Fruit fly (Drosophila melanogaster): ENCODE results near the gene CG14218.

The CG14218 gene

DNA sequence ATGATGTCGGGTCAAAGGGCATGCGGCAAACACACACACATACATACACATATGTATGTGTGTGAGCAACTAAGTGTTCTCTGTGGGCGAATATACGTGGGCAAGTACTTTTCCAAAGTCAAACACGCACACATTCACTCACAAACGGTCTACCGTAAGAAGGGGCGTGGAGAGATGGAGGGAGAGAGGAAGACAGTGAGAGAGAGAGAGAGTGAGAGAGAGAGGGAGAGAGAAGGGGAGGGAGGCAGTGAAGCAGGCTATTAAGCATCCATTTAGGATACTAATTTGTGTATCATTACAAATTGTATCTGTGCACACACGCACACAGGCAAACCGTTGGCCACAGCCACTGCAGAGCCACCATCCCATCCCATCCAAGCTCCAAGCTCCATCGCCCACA, 33.3 kb downstream of the CG14218 start (continued):
- no peak for TF ChIP-seq CG14667 (GFP tag; IDR thresholded peaks at IDR 0.05)
- peak; percentile 12 for TF ChIP-seq Nf-YC (tag; optimal IDR thresholded peaks at IDR 0.05)

- TF ChIP-seq sens (GFP tag) (peak; percentile 41), ken (GFP tag; IDR thresholded peaks at IDR 0.05) (no peak)
Observed at dm6 chrX:19547382-19547781, 34.4 kb downstream of the CG14218 start, which contains the start of gene CG32532. CG32532 (minus strand) TSS chrX:19547482.

dm6 chrX:19546658-19547038, 35.1 kb downstream of the CG14218 start:
- TF ChIP-seq fd96Cb (tag; optimal IDR thresholded peaks at IDR 0.05) (no peak), CG33557 (GFP tag; optimal IDR thresholded peaks at IDR 0.05) (no peak), zen (tag; optimal IDR thresholded peaks at IDR 0.05) (no peak), CG2120 (GFP tag; optimal IDR thresholded peaks at IDR 0.05) (no peak), sr (GFP tag; IDR thresholded peaks at IDR 0.05) (no peak), emc (GFP tag; optimal IDR thresholded peaks at IDR 0.05) (no peak), danr (GFP tag; IDR thresholded peaks at IDR 0.05) (no peak), slbo (GFP tag; IDR thresholded peaks at IDR 0.05) (no peak), CG1832 (GFP tag; optimal IDR thresholded peaks at IDR 0.05) (peak; percentile 95), Adf1 (GFP tag; IDR thresholded peaks at IDR 0.05) (peak; percentile 94), Nf-YC (tag; optimal IDR thresholded peaks at IDR 0.05) (peak; percentile 96), CG10321 (GFP tag; IDR thresholded peaks at IDR 0.05) (peak; percentile 96), CG14667 (GFP tag; IDR thresholded peaks at IDR 0.05) (no peak), Atf-2 (GFP tag; optimal IDR thresholded peaks at IDR 0.05) (no peak), CG4360 (GFP tag; IDR thresholded peaks at IDR 0.05) (peak; percentile 86), tll (GFP tag; optimal IDR thresholded peaks at IDR 0.05) (peak in 1 of 2 experiments; percentile 68), rib (GFP tag; IDR thresholded peaks at IDR 0.05) (no peak), Atf6 (GFP tag; IDR thresholded peaks at IDR 0.05) (no peak), Nf-YB (GFP tag; optimal IDR thresholded peaks at IDR 0.05) (peak; percentile 96), sens-2 (GFP tag; IDR thresholded peaks at IDR 0.05) (no peak), CG9817 (tag; optimal IDR thresholded peaks at IDR 0.05) (no peak), CG1603 (tag; optimal IDR thresholded peaks at IDR 0.05) (no peak), Dbx (GFP tag; IDR thresholded peaks at IDR 0.05) (no peak), Jarid2 (GFP tag; optimal IDR thresholded peaks at IDR 0.05) (peak; percentile 30), CG32532 (GFP tag; IDR thresholded peaks at IDR 0.05) (peak; percentile 42; the same call in 1 of the 2 replicates), crol (GFP tag; IDR thresholded peaks at IDR 0.05) (peak; percentile 89), peb (GFP tag; IDR thresholded peaks at IDR 0.05) (no peak), CG10366 (GFP tag; IDR thresholded peaks at IDR 0.05) (no peak), Optix (GFP tag; IDR thresholded peaks at IDR 0.05) (no peak), seq (GFP tag; IDR thresholded peaks at IDR 0.05) (peak; percentile 28; the same call in 1 of the 2 replicates), Trl (optimal IDR thresholded peaks at IDR 0.05) (peak; percentile 40 to 50), Trl (GFP tag; optimal IDR thresholded peaks at IDR 0.05) (no peak), ewg (GFP tag; optimal IDR thresholded peaks at IDR 0.05) (peak; percentile 86), Nf-YA (GFP tag; IDR thresholded peaks at IDR 0.05) (peak; percentile 78), Aef1 (GFP tag; IDR thresholded peaks at IDR 0.05) (no peak), CG42726 (GFP tag; IDR thresholded peaks at IDR 0.05; ENCODE audit: partially characterized antibody) (no peak), Rfx (GFP tag; IDR thresholded peaks at IDR 0.05) (no peak), CG10147 (GFP tag; optimal IDR thresholded peaks at IDR 0.05) (no peak), wdn (GFP tag; IDR thresholded peaks at IDR 0.05) (no peak)

All from whole organism, embryonic.